Fruit fly (Drosophila melanogaster) whole organism, wandering third instar larva: ENCODE data around the gene Rcc1.

Experiments
- CG32264 ChIP-seq: fragments of 200-800 bp; sonication (Bioruptor generic); optimal IDR thresholded peaks from 2 replicates; lab custom pipeline; 2016; ENCODE audit warnings: missing biosample characterization, missing genetic modification characterization
- CG9705 ChIP-seq: fragments of 200-800 bp; sonication (Bioruptor generic); optimal IDR thresholded peaks from 2 replicates; lab custom pipeline; 2018; ENCODE audit warnings: missing biosample characterization, mild to moderate bottlenecking, missing genetic modification characterization
- CrebA ChIP-seq: fragments of 200-800 bp; sonication (Bioruptor generic); optimal IDR thresholded peaks from 2 replicates; lab custom pipeline; 2016; ENCODE audit warnings: missing biosample characterization, mild to moderate bottlenecking, missing genetic modification characterization, borderline replicate concordance
- Dfd ChIP-seq: fragments of >200 bp; optimal IDR thresholded peaks from 2 replicates; lab custom pipeline; 2017; ENCODE audit warnings: missing biosample characterization, missing genetic modification characterization
- GATAd ChIP-seq: sonication (Bioruptor generic); optimal IDR thresholded peaks from 2 replicates; lab custom pipeline; 2016; ENCODE audit warnings: missing biosample characterization, missing genetic modification characterization
- Hr78 ChIP-seq: fragments of >200 bp; optimal IDR thresholded peaks from 2 replicates; lab custom pipeline; 2017; ENCODE audit warnings: missing biosample characterization, missing genetic modification characterization
- Hr83 ChIP-seq: fragments of 200-300 bp; sonication (Bioruptor generic); optimal IDR thresholded peaks from 2 replicates; lab custom pipeline; 2016; ENCODE audit warnings: missing biosample characterization, mild to moderate bottlenecking, missing genetic modification characterization, moderate library complexity; ENCODE audit not compliant: poor library complexity, severe bottlenecking
- Jra ChIP-seq: sonication (Bioruptor generic); optimal IDR thresholded peaks from 2 replicates; lab custom pipeline; 2016; ENCODE audit warnings: missing biosample characterization, missing genetic modification characterization
- Myc ChIP-seq: fragments of >200 bp; optimal IDR thresholded peaks from 2 replicates; lab custom pipeline; 2017
- N ChIP-seq: fragments of >200 bp; optimal IDR thresholded peaks from 2 replicates; lab custom pipeline; 2018; ENCODE audit warnings: missing biosample characterization, missing external identifiers, missing genetic modification characterization
- OdsH ChIP-seq: fragments of 200-800 bp; sonication (Bioruptor generic); optimal IDR thresholded peaks from 2 replicates; lab custom pipeline; 2016; ENCODE audit warnings: missing biosample characterization, mild to moderate bottlenecking, missing genetic modification characterization
- Vsx2 ChIP-seq: fragments of 200-300, 225-300 bp; sonication (Bioruptor generic); optimal IDR thresholded peaks from 2 replicates; lab custom pipeline; 2018; ENCODE audit warnings: missing biosample characterization, missing genetic modification characterization; ENCODE audit not compliant: partially characterized antibody
- br ChIP-seq: fragments of 200-800 bp; sonication (Bioruptor generic); optimal IDR thresholded peaks from 2 replicates; lab custom pipeline; 2016; ENCODE audit warnings: missing biosample characterization, missing genetic modification characterization
- brk ChIP-seq: fragments of 200-800 bp; sonication (Bioruptor generic); optimal IDR thresholded peaks from 2 replicates; lab custom pipeline; 2016; ENCODE audit warnings: missing biosample characterization, mild to moderate bottlenecking, missing genetic modification characterization
- dl ChIP-seq, 2 experiments: fragments of 175-275, 200-275 bp in 1 of 2; fragments of 200-275 bp in 1 of 2; sonication (Bioruptor generic); optimal IDR thresholded peaks; lab custom pipeline; 2018; ENCODE audit warnings: mild to moderate bottlenecking in 2 of 2, missing biosample characterization in 2 of 2, missing genetic modification characterization in 2 of 2, moderate library complexity in 2 of 2; ENCODE audit not compliant: partially characterized antibody in 2 of 2, insufficient read depth in 1 of 2
- dsf ChIP-seq: sonication (Bioruptor generic); optimal IDR thresholded peaks from 2 replicates; lab custom pipeline; 2016; ENCODE audit warnings: missing biosample characterization, missing genetic modification characterization, borderline replicate concordance
- ey ChIP-seq: fragments of 200-800 bp; sonication (Bioruptor generic); optimal IDR thresholded peaks from 2 replicates; lab custom pipeline; 2016; ENCODE audit warnings: missing biosample characterization, missing genetic modification characterization
- foxo ChIP-seq, 2 experiments: fragments of 200-800 bp; sonication (Bioruptor generic); optimal IDR thresholded peaks; 2 replicates in 1 of 2; 3 replicates in 1 of 2; lab custom pipeline; 2016 to 2017; ENCODE audit warnings: missing biosample characterization in 2 of 2, missing genetic modification characterization in 2 of 2
- fru ChIP-seq: fragments of 200-800 bp; sonication (Bioruptor generic); optimal IDR thresholded peaks from 3 replicates; lab custom pipeline; 2016; ENCODE audit warnings: missing biosample characterization, mild to moderate bottlenecking, missing genetic modification characterization
- h ChIP-seq: fragments of 200-800 bp; sonication (Bioruptor generic); optimal IDR thresholded peaks from 3 replicates; lab custom pipeline; 2016; ENCODE audit warnings: missing biosample characterization, mild to moderate bottlenecking, missing genetic modification characterization
- jim ChIP-seq: fragments of 175-275, 200-325 bp; sonication (Bioruptor generic); optimal IDR thresholded peaks from 2 replicates; lab custom pipeline; 2016; ENCODE audit warnings: missing biosample characterization, mild to moderate bottlenecking, missing genetic modification characterization
- lola ChIP-seq: fragments of >200 bp; optimal IDR thresholded peaks from 2 replicates; lab custom pipeline; 2017; ENCODE audit warnings: missing biosample characterization, missing genetic modification characterization
- pan ChIP-seq: fragments of >200 bp; optimal IDR thresholded peaks from 2 replicates; lab custom pipeline; 2017
- psq ChIP-seq: fragments of 200-800 bp; sonication (Bioruptor generic); optimal IDR thresholded peaks from 3 replicates; lab custom pipeline; 2017; ENCODE audit warnings: missing biosample characterization, mild to moderate bottlenecking, missing genetic modification characterization, moderate library complexity
- sage ChIP-seq: fragments of 200-800 bp; sonication (Bioruptor generic); optimal IDR thresholded peaks from 2 replicates; lab custom pipeline; 2016; ENCODE audit warnings: missing biosample characterization, mild to moderate bottlenecking, missing genetic modification characterization
- sv ChIP-seq: fragments of 200-800 bp; sonication (Bioruptor generic); optimal IDR thresholded peaks from 3 replicates; lab custom pipeline; 2016; ENCODE audit warnings: missing biosample characterization, missing genetic modification characterization
- tai ChIP-seq: sonication (Bioruptor generic); optimal IDR thresholded peaks from 2 replicates; lab custom pipeline; 2016; ENCODE audit warnings: missing biosample characterization, missing genetic modification characterization
- woc ChIP-seq: sonication (Bioruptor generic); optimal IDR thresholded peaks from 2 replicates; lab custom pipeline; 2016; ENCODE audit warnings: missing biosample characterization, mild to moderate bottlenecking, missing genetic modification characterization

The Rcc1 gene

DNA sequence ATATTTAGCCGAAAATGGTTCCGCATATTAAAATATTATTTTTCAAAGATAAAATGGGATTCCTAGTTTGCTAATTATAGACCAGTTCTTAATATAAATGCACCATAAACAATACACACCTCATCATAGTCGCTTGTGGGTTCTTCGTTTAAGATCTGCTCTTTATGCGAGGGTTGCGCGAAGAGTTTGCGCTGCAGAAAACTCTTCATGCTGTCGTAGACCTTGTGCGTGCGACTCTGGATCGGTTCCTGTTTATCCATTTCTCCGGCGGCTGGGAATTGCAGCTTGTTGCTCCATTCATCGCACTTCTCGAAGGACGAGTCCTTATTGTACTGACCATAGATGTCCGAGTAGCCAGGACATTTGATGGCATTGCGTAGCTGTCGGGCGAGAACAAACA, 36.1 kb upstream of the Rcc1 start:
- no peak for TF ChIP-seq brk (GFP tag; lab: Kevin White, UChicago)
- TF ChIP-seq foxo (GFP tag; optimal IDR thresholded peaks at IDR 0.05; lab: Kevin White, UChicago) = no peak
- no peak for TF ChIP-seq Dfd (GFP tag; lab: Kevin White, UChicago)
- no peak for TF ChIP-seq Vsx2 (GFP tag; lab: Kevin White, UChicago)
- TF ChIP-seq br (GFP tag; lab: Kevin White, UChicago) = no peak
- TF ChIP-seq fru (GFP tag; lab: Kevin White, UChicago) = no peak

dm6 chr3L:5966850-5967418, 34.4 kb upstream of the Rcc1 start:
- no peak for TF ChIP-seq pan (lab: Kevin White, UChicago)
- TF ChIP-seq tai (GFP tag; lab: Kevin White, UChicago) = no peak
- peak; percentile 51 for TF ChIP-seq Myc
- TF ChIP-seq dsf (GFP tag; lab: Kevin White, UChicago) = no peak
- no peak for TF ChIP-seq ey (GFP tag; lab: Kevin White, UChicago)
- no peak for TF ChIP-seq Hr83 (GFP tag; lab: Kevin White, UChicago)

DNA sequence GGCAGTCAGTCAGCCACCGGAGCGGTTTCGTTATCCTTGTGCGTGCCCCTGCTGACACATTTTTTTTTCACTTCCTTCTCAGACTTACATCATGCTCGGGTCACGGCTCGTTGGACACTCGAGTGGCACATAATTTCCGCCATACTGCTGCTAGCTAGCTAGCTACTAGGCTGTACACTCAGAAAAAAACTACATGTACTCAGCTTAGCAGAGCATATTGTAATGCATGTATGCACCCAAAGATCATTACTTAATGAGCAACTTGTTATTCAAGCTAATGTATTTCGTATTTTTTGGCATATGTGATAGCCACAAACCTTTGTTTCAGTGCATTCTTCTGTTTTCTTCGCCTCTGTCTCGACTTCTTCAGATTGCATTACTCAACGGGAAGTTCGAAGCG, 31.8 kb upstream of the Rcc1 start:
- TF ChIP-seq Myc (no peak), fru (GFP tag; lab: Kevin White, UChicago) (no peak), jim (GFP tag; lab: Kevin White, UChicago) (no peak), Hr78 (GFP tag; lab: Kevin White, UChicago) (no peak), Dfd (GFP tag; lab: Kevin White, UChicago) (no peak), sv (GFP tag; lab: Kevin White, UChicago) (no peak), dsf (GFP tag; lab: Kevin White, UChicago) (no peak), OdsH (GFP tag; lab: Kevin White, UChicago) (no peak), CG9705 (GFP tag; lab: Kevin White, UChicago) (no peak), psq (GFP tag; lab: Kevin White, UChicago) (no peak), tai (GFP tag; lab: Kevin White, UChicago) (no peak), ey (GFP tag; lab: Kevin White, UChicago) (no peak)

DNA sequence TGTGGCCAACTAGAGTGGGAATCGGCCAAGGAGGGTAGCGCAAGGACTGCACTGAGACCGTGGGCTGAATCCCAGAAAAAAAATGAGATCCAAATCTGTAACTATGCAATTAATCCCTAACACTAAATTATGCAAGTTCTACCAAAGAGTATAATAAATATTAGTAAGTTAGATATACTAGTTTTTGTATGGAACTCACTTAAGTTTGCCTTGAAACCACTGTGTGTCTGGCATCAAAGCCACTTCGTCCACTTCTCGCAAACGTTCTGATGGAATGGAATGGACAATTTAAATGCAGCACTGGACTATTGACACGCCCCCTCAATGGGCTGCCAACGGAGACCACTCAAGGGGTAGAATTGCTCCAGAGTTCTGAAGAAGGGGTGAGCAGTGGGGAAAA, 25.5 kb upstream of the Rcc1 start:
- no peak for TF ChIP-seq Dfd (GFP tag; lab: Kevin White, UChicago)
- TF ChIP-seq h (GFP tag; lab: Kevin White, UChicago) = no peak

DNA sequence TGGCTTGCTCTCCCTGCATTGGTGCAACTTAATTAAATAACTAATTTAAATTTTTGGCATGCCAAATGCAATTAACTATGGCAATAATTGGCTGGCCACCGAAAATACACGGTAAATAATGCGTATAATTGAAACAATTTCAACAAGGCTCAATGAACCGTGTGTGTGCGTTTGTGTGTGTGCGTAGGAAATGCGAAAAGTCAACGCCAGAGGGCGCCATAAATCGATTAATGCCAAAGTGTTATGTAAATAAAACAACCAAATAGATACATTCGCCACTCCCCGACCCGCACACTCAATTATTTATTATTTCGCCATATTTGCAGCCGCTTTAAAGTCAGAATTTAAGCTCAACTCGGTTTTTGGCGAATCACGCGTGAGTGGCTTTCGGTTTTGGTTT, 24.6 kb upstream of the Rcc1 start:
- TF ChIP-seq Myc = no peak
- no peak for TF ChIP-seq dl (GFP tag; optimal IDR thresholded peaks at IDR 0.05; lab: Kevin White, UChicago; ENCODE audit: insufficient read depth in 1 of 2, partially characterized antibody in 2 of 2)
- TF ChIP-seq CrebA (GFP tag; lab: Kevin White, UChicago) = no peak
- TF ChIP-seq Jra (GFP tag; lab: Kevin White, UChicago) = no peak
- TF ChIP-seq woc = no peak
- TF ChIP-seq GATAd (GFP tag; lab: Kevin White, UChicago) = no peak
- TF ChIP-seq sage = no peak
- TF ChIP-seq CG32264 (GFP tag; lab: Kevin White, UChicago) = no peak
- no peak for TF ChIP-seq lola (GFP tag; lab: Kevin White, UChicago)

DNA sequence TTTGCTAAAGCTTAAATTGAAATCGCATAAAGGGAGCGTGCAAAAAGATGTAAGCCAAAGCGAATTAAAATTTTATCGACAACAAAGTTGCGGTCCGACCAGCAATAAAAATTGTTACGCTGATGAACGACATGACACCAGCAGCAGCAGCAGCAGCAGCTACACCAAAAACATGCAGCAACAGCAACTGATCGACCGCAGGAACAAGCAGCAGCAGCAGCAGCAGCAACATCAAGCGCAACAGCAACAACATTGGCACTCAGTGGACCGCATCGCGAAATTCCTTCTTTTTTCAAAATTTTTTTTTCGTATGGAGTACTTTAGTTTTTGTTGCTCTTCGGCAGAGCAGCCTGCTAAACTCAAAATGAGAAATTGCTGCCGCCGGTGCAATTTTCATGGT, 22.4 kb upstream of the Rcc1 start:
- TF ChIP-seq N = no peak
- peak; percentile 91 for TF ChIP-seq Dfd (GFP tag; lab: Kevin White, UChicago)
- TF ChIP-seq, all 38 proteins: peak for 1

dm6 chr3L:5952537-5952936, 20.0 kb upstream of the Rcc1 start:
- no peak for TF ChIP-seq foxo (GFP tag; optimal IDR thresholded peaks at IDR 0.05; lab: Kevin White, UChicago)
